Worm (Caenorhabditis elegans): ENCODE results near the gene srw-11.

DNA sequence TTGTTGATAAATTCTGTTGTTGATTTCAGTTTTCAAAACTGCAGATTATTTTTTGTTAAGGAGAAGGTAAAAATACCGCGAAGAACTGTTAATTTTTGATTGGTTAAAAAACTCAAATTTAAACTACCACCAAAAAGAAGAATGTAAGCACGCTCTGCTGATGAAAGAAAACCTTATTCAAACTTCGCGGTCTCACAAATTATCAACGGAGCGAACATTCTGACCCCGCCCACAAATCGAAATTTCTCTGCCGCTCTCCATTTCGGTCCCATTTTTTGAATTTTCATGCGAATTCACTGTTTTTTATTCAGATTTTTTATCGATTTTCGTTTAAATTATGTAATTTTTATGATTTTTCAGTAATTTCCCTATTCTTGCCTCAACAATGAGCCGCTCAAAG lies 50.5 kb downstream of the srw-11 start, which contains the start of gene cyn-3:
- TF ChIP-seq pag-3 (tag; optimal IDR thresholded peaks at IDR 0.05; ENCODE audit: borderline replicate concordance): no peak
- no peak for TF ChIP-seq odd-2 (tag; optimal IDR thresholded peaks at IDR 0.05)
- no peak for TF ChIP-seq pha-4 (tag; optimal IDR thresholded peaks at IDR 0.05)
- TF ChIP-seq ceh-9 (tag; optimal IDR thresholded peaks at IDR 0.05): no peak
- TF ChIP-seq hlh-30 (tag; optimal IDR thresholded peaks at IDR 0.05; ENCODE audit: insufficient read depth): no peak
- TF ChIP-seq dve-1 (tag; optimal IDR thresholded peaks at IDR 0.05): peak; percentile 58
- TF ChIP-seq ama-1 (optimal IDR thresholded peaks at IDR 0.05): no peak
- no peak for TF ChIP-seq ceh-2 (tag; optimal IDR thresholded peaks at IDR 0.05)
- TF ChIP-seq pros-1 (tag; optimal IDR thresholded peaks at IDR 0.05): peak; percentile 12
- no peak for TF ChIP-seq pqm-1 (tag; optimal IDR thresholded peaks at IDR 0.05)
- no peak for TF ChIP-seq mec-3 (tag; optimal IDR thresholded peaks at IDR 0.05; ENCODE audit: borderline replicate concordance)
